Fruit fly (Drosophila melanogaster) ovary, adult (tissue): ENCODE results near the gene Atac1.

Experiments used
- CG17801 ChIP-seq: fragments of 200-800 bp; optimal IDR thresholded peaks from 2 replicates; lab custom pipeline; 2019; ENCODE audit warnings: missing biosample characterization, mild to moderate bottlenecking, missing genetic modification characterization, moderate library complexity; ENCODE audit not compliant: partially characterized antibody

Gene Atac1

DNA sequence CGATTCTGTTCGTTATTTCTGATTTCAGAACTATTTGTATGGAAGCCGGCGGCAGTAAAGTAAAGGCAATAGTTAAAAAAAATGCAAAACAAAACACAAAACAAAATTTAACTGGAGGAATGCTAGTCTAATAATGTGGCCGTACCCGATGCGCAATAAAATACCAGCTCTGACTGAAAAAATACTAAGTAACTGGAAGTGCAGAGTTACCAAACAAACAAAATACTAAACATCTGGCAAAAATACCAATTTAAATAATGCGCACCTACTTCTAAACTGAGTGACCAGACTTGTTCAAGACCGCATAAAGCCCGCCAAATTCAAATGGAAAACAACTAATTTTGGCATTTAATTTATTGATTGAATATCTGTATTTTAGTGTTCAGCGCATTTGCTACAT, 46.2 kb downstream of the Atac1 start, which contains the start of gene Wee1:
TSS of gene Wee1 (minus strand) at position 175 of the 400 bp plus-strand sequence.
- TF ChIP-seq CG17801 (GFP tag; lab: Kevin White, UChicago) = no peak
